Worm (Caenorhabditis elegans) whole organism, L1 larva: ENCODE measurements around the gene F46G10.4.

Experiments used
- aly-2 ChIP-seq: fragments of 150-350 bp; optimal IDR thresholded peaks from 2 replicates; lab custom pipeline; 2014; ENCODE audit warnings: missing biosample characterization, missing genetic modification characterization
- ama-1 ChIP-seq: fragments of 150-350 bp; optimal IDR thresholded peaks from 2 replicates; lab custom pipeline; 2014
- elt-2 ChIP-seq: sonication (generic microtip); optimal IDR thresholded peaks from 2 replicates; lab custom pipeline; 2016; ENCODE audit warnings: missing genetic modification characterization, mild to moderate bottlenecking, inconsistent platforms, missing compliant biosample characterization, missing genetic modification reagents
- ets-5 ChIP-seq: fragments of 200-800 bp; sonication (Bioruptor generic); IDR thresholded peaks from 2 replicates; pipeline ENCODE4 v1.3.6; 2022; ENCODE audit warnings: missing genetic modification characterization, missing compliant biosample characterization
- fos-1 ChIP-seq: fragments of 150-350 bp; optimal IDR thresholded peaks from 2 replicates; lab custom pipeline; 2014; ENCODE audit warnings: missing biosample characterization, missing genetic modification characterization
- irx-1 ChIP-seq: sonication (generic microtip); optimal IDR thresholded peaks from 2 replicates; lab custom pipeline; 2016; ENCODE audit warnings: missing genetic modification characterization, missing compliant biosample characterization
- isw-1 ChIP-seq: fragments of 200-800 bp; sonication (Bioruptor generic); IDR thresholded peaks from 2 replicates; pipeline ENCODE4 v1.3.6; 2022; ENCODE audit warnings: missing genetic modification characterization, missing compliant biosample characterization
- jun-1 ChIP-seq: fragments of 150-350 bp; optimal IDR thresholded peaks from 2 replicates; lab custom pipeline; 2014; ENCODE audit warnings: missing biosample characterization, missing genetic modification reagents, missing genetic modification characterization
- lsy-2 ChIP-seq, 2 experiments: fragments of 150-350 bp; optimal IDR thresholded peaks; 2 replicates each; lab custom pipeline; 2014; ENCODE audit warnings: missing biosample characterization in 2 of 2, missing genetic modification characterization in 2 of 2
- nhr-71 ChIP-seq: sonication (generic microtip); optimal IDR thresholded peaks from 2 replicates; lab custom pipeline; 2016; ENCODE audit warnings: mild to moderate bottlenecking, missing genetic modification characterization, moderate library complexity, missing compliant biosample characterization
- pag-3 ChIP-seq: sonication (generic microtip); optimal IDR thresholded peaks from 2 replicates; lab custom pipeline; 2017; ENCODE audit warnings: missing genetic modification characterization, mild to moderate bottlenecking, missing compliant biosample characterization, antibody characterized with exemption, borderline replicate concordance; ENCODE audit not compliant: insufficient read depth
- pqm-1 ChIP-seq: sonication (generic microtip); optimal IDR thresholded peaks from 3 replicates; lab custom pipeline; 2017; ENCODE audit warnings: missing biosample characterization, missing genetic modification characterization
- skn-1 ChIP-seq: fragments of 150-350 bp; optimal IDR thresholded peaks from 2 replicates; lab custom pipeline; 2014; ENCODE audit warnings: missing biosample characterization, missing genetic modification characterization
- unc-86 ChIP-seq: sonication (generic microtip); optimal IDR thresholded peaks from 2 replicates; lab custom pipeline; 2016; ENCODE audit warnings: missing genetic modification characterization, missing compliant biosample characterization

DNA sequence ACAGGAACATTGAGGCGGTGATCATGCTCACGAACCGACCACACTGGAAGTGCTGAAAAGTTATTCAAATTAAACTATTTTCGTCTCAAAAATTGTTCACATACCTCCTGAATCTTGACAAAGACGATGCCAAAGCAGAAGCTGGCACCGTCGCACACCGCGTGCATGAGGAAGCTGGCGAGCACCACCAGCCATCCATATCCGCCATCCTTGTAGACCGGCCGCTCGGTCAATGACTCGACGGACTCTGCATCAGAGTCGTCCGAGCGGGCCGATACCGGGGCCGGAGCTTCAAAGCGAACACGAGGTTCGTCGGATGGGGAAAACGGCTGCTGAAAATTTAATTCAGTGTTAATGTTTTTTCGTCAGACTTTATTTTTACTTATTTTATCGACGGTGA lies 42.3 kb downstream of the F46G10.4 start:
- TF ChIP-seq skn-1 (no peak), nhr-71 (no peak), irx-1 (tag; lab: Kevin White, UChicago) (no peak), ama-1 (lab: Kevin White, UChicago) (no peak), unc-86 (tag; lab: Kevin White, UChicago) (no peak), jun-1 (tag; lab: Kevin White, UChicago) (no peak), fos-1 (tag; lab: Kevin White, UChicago) (no peak), aly-2 (tag; lab: Kevin White, UChicago) (no peak), pag-3 (no peak), pqm-1 (tag; lab: Kevin White, UChicago) (no peak), lsy-2 (tag; optimal IDR thresholded peaks at IDR 0.05; lab: Kevin White, UChicago) (no peak), elt-2 (no peak), ets-5 (GFP tag; lab: Robert Waterston, UW) (no peak), isw-1 (GFP tag; lab: Robert Waterston, UW) (no peak)
